Fruit fly (Drosophila melanogaster) whole organism, larva: Measurements from ENCODE around the gene Mul1.

Experiments
- noc ChIP-seq: fragments of 200-800 bp; sonication (Bioruptor generic); optimal IDR thresholded peaks from 3 replicates; lab custom pipeline; 2019; ENCODE audit warnings: missing biosample characterization, mild to moderate bottlenecking, missing genetic modification characterization, moderate library complexity

Gene Mul1

DNA sequence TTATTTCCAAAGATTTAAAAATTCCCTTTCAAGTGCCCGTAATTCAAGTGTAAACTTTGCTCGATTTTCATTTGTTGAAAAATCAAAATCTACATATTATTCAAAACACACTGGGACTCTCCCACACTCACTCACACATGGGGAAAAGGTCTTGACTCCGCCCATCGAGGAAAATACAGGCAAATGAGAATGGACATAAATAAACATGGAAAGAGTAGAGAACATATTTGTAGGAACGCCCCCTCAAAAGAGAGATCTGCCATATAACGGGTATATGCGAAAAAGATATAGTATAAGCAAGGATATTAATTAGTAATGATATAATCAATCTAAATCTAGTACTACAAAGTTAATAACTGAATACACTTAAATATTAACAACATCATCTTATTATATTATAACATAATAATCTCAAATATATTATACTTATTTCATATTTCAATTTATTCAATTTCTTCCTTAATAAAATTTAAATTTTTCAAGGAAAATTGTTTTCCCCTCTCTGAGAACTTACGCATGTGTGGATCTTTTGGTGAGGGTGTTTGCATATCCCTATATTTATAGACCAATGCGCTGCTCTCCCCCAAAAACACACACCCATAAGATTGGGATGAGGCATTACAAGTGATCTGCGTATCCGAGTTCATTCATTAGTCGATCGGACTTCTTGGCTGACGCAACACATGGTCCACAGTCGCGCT is 2.9 kb upstream of the Mul1 start, which contains the start of gene FoxL1:
FoxL1 (plus strand) TSS at position 651 of the 701 bp plus-strand sequence.
- no peak for TF ChIP-seq noc (tag; lab: Kevin White, UChicago)

DNA sequence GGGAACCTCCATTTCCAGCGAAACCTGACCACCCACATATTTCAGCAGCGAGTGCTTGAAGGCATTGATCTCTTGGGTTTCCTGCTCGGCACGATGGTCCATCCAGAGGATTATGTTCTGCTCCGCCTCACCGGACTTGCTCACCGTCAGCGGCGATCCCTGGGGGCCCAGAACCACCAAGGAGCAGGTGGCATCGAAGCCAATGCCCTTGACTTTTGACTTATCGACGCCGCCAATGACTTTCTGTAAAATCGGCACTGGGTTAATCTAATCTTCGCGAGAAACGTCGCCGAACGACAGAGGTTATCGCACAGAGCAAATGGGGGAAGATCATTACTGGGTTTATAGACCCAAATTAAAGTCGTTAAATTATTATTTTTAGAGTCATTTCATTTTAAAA is 3.2 kb downstream of the Mul1 start:
- TF ChIP-seq noc (tag; lab: Kevin White, UChicago) = no peak

DNA sequence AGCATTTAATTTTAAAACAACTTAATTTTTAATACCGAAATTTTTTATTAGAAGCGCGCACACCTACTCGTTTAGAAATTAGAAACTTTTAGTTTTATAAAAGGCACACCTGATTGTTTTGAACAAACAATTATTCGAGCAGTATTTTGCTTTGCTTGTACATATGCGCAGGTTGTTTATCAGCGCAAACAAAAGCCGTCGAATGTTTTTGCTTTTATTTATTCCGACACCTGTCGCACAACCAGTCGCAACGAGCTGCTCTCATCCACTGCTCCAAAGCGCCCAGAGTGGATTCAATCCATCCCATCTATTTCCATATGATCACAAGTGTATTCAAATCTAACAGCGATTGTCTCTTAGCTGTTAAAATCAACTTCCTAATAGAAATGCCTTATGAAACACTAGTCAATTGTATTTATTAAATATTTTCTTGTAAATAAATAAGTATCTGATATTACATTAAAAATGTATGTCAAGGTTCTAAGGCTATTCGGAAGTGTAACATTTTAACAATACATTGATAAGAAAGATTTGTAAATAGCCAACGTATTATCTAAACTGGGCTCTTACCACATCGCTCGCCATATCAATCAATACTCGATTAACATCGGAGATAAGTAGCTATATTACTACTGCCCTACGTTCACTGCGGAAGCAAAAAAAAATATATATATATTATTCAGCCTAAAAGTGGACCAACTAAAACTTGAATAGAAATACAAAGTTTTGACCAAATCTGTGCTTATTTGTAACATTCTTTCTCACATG is 4.7 kb downstream of the Mul1 start, which contains the start of gene CG11594:
CG11594 (minus strand) TSS at position 274 of the 768 bp plus-strand sequence.
- no peak for TF ChIP-seq noc (tag; lab: Kevin White, UChicago)

DNA sequence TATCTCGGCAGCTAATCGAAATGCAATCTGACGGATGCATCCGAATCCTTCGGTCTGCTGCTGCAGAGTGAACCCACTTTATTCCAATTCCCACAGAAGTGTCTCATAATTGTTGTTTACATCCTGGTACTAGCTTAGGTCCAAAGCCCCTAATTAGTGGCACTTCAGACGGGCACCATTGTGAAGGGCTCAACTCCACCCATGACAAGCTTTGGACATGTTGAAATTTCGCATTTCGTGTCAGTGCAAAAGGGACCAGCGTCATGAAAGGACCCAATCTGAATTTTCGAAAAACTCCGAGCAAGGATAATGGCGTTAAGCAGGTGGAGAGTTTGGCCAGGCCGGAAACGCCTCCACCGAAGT is 5.2 kb downstream of the Mul1 start, which contains the start of gene Gr64a:
Gr64a (plus strand) TSS at position 264 of the 363 bp plus-strand sequence.
- no peak for TF ChIP-seq noc (tag; lab: Kevin White, UChicago)

DNA sequence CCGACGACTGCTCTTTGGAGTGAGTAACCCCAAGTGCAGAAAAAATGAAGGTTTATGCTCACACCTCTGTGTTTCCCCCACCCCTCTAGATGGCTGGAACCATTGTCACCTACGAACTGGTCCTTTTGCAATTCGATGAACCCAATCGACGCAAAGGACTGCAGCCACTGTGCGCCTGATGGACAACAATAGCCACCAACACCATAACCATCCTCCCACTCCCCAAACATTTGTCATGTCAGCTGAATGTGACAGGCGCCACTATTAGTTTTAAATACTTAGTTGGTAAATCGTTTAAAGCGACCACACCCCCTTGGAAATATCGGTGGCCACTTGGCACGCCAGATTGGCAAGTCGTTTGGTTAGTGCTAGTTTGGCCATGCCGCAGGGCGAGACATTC is 7.0 kb downstream of the Mul1 start, which contains the start of the genes Gr64b and Gr64c:
Gr64b (plus strand) TSS at position 301 of the 400 bp plus-strand sequence.
Gr64c (plus strand) TSS at position 301 of the 400 bp plus-strand sequence.
- TF ChIP-seq noc (tag; lab: Kevin White, UChicago) = no peak

DNA sequence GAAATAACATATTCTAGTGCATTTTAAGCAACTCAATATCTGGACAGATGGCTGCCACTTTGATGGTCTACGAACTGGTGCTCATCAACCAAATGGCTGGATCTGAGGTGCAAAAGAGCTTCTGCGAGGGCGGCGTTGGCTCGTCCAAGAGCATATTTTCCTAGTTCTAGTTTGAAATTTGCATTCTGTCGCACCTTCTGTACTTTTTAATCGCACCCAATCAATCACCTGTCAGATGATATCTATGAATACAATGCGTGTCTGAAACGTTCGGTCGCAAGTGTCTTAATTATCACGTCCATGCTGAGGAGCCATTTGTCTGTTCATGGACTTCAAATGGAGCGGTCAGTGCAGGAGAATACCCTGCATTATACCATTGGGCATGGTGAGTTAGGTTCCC is 10.5 kb downstream of the Mul1 start, which contains the start of the genes Gr64d and Gr64e:
Gr64d (plus strand) TSS at position 301 of the 400 bp plus-strand sequence.
Gr64e (plus strand) TSS at position 380 of the 400 bp plus-strand sequence.
- TF ChIP-seq noc (tag; lab: Kevin White, UChicago) = no peak

DNA sequence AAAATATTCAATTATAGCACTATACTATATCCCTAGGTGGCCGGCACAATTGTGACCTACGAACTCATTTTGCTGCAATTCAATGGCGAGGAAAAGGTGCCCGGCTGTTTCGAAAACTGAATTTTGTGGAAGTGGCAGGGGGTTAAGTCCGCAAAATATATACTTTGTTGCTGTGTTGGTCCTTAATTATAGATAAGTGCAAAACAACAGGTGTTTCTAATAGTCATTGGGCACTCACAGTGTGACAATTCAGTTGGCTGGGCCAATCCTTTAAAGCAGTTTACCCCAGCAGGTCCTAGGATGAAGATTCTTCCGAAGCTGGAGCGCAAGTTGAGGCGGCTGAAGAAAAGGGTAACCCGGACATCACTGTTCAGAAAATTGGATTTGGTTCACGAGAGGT is 14.2 kb downstream of the Mul1 start, which contains the start of gene Gr64f:
Gr64f (plus strand) TSS at position 301 of the 400 bp plus-strand sequence.
- no peak for TF ChIP-seq noc (tag; lab: Kevin White, UChicago)

DNA sequence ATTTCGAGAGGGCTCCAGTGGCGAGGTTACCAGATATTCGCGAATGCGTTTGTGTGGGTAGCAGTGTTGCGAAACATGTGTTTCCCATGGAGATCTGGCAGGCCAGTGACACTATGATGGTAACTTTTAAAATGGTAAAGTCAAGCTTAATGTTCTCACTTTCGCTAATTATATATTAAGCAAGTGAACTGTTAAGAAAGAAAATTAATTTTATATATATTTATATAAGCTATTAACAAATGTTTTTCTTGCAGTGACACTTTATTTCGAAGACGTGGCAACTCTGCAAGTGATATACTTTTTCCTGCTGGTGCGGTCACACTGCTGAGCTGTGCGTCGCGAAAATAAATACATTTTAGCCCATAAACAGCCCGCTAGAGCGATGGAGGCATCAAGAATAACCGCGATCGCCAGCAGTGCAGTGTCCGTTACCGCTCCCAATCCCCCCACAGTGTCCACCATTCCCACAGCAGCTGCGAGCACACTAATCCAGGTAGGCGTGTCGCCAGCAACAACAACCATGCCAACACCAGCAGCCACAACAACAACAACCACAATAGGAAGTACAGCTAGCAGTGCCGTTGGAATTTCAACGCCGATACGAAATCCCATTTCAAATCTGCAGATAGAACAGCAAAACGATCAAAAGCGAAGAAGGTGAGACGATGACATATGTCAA is 19.1 kb downstream of the Mul1 start, which contains the start of the genes CG11593 and Rcd5:
CG11593 (minus strand) TSS at position 236 of the 679 bp plus-strand sequence.
Rcd5 (plus strand) TSS at position 283 of the 679 bp plus-strand sequence.
- no peak for TF ChIP-seq noc (tag; lab: Kevin White, UChicago)

DNA sequence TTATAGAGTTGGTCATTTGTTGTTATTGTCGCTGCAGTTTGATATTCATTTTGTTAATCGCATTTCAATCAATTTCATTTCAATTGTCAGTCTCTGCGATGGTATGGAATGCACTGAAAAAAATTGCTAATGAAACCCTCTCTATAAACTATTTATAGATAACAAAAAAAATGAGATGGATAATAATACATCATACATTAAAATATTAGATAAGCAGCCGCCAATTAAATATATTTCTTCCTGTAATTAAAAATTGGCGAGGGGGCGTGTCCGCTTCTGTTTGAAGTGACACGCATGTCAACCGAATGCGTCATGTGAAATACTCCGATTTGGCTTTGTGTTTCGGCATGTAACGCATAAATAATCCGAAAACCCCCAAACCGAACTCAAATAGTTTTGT is 23.2 kb downstream of the Mul1 start:
- TF ChIP-seq noc (tag; lab: Kevin White, UChicago) = no peak

DNA sequence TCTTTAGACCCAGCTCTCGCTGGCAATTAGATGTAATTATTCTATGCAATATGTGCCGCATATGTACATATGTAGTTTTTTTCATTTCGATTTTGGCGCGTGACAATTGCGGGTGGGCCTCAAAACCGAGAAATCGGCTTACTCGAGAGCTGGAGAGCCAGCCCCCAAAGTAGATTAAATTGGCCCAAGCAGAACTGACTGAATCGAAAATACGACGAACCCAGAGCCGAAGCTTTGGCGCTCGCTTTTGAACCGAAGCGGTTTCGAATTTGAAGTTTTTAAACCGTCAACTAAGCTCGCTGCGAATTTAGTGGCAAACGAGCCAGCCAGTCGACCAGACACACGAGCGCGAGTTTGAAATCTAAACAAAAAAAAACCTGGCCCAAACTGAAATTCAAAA is 25.0 kb downstream of the Mul1 start, which contains the start of gene CG1136:
CG1136 (plus strand) TSS at position 308 of the 400 bp plus-strand sequence.
- no peak for TF ChIP-seq noc (tag; lab: Kevin White, UChicago)

DNA sequence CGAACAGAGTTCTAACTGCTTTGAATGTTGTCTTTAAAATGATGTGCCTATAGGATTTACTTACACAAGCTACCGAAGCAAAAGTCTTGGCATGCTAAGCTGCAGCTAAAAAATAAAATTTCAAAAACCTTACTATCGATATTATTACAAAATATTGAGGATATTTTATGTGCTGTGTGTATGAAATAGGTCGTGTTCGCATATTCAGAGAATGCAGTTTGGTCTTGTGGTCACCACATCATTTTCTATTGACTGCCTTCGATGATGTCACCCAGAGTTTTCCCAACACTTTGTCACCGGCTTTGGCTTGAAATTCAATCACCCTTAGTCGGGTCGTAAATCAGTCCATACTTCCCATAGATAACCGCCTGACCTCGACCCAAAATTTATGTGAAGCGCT is 26.4 kb downstream of the Mul1 start, which contains the start of gene Dpy-30L2:
Dpy-30L2 (minus strand) TSS at position 101 of the 400 bp plus-strand sequence.
- TF ChIP-seq noc (tag; lab: Kevin White, UChicago) = no peak

DNA sequence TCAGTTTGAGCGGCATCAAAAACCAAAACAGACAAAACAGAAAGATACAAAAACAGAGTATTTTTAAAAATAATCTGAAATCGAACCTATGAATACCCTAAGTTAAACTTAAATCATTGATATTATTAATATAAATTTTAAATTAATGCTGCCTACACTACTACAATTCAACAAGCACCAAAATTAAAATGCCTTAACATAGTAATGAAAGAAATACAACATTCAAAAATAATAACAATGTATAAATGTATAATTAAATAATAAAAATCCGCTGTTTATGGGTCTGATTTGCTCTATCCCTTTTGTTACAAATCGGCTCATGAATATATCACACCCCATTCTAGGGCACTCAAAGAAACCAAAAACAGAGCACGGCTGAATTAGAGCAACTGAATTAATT is 27.8 kb downstream of the Mul1 start:
- TF ChIP-seq noc (tag; lab: Kevin White, UChicago) = no peak

DNA sequence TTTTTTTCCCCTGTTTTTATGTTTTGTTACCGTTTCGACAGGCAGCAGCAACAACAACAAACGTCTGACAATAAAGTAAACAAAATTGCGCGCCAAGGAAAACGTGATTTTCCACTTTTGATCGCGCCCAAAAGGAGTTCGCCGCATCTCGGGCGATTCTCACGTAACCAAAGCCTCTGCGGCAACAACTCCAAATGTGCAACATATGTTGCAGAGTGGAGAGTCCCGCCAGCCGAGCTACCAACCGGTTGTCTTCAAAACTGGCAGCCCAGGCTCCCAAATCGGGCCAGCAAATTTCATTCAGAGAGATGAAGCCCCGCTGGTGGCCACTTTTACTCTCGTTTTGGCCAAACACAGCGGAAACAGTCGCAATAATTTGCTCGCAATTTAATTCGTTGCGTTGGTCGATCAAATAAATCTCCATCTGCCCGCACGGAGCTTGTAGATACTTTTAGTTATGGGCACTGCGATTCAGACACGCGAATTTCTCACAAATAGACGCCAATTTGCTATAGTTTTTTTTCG is 34.2 kb downstream of the Mul1 start:
- TF ChIP-seq noc (tag; lab: Kevin White, UChicago) = no peak

DNA sequence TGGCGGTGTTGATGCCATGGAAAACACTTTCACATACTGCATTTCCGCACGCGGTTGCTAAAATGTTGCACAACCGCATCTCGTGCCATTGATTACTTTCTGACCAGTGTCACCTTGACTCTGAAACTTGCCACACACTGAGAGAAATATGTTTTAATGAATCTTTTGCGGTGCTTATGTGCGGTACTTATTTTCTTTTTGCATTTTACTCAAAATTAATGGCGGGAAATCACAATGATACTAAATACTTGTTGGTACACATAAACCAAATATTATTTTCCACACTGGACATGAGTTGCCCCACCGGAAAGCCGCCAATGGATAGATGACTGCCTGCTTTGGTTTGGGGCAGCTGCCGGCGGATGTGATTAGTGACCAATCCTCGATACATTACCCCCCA is 35.6 kb downstream of the Mul1 start:
- TF ChIP-seq noc (tag; lab: Kevin White, UChicago) = no peak

DNA sequence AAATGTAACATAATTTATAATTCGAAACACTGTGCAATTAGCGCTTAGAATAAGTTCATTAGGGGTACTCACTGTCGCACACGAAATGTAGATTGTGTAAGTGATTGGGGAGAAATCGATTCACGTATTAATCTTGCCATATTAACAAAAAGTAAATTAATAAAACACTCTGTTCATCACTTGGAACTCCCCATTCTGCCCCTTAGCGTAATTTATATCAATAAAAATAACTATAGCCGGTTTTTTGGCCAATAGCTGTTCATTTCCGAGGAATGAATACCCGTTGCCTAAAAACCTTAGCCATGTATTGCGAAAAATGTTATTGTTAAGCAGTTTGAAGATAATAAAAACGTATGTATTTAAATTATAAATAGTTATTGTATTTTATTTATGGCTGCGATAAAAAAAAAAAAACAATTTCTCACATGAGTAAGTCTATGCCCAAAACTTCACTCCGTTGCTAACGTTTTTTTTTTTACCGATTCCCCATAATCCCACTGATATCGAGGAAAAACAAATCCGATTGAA is 38.1 kb downstream of the Mul1 start, which contains the start of gene Ugt305A1:
Ugt305A1 (plus strand) TSS at position 478 of the 528 bp plus-strand sequence.
- no peak for TF ChIP-seq noc (tag; lab: Kevin White, UChicago)
